Fruit fly (Drosophila melanogaster): ENCODE data around the gene CG13364.
"Not testable (repeated sequence)": the region's sequence is repeated elsewhere in the genome, so short reads cannot be mapped to it uniquely, and the experiment has no call there.

Gene CG13364

dm6 chrX:625157-625627 lies at the start of gene CG13364, which contains the start of gene Hinfp:
CG13364 (minus strand) TSS chrX:625203.
Hinfp (plus strand) TSS chrX:625542.
- no peak for TF ChIP-seq Sin3A (optimal IDR thresholded peaks at IDR 0.05)

DNA sequence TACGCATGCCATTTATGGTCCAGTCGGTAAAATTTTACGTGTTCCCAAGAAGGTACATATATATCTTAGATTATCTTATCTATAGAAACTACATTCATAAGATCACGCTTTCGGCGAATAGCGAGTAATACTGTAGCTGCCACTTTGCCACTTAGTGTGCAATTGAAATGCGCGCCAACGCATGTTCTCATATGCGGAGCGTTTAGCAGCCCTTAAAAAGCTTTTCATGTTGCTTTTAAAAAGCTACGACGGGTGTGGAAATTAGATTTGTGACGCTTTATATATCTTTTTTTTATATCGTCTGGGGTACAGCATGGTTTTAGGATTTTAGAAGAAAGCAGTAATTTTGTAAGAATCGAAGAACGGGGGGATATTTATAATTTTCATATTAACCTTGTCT lies 33.0 kb upstream of the CG13364 start:
- no peak for TF ChIP-seq ttk (optimal IDR thresholded peaks at IDR 0.05)
- no peak for TF ChIP-seq h (optimal IDR thresholded peaks at IDR 0.05)
- TF ChIP-seq psq (optimal IDR thresholded peaks at IDR 0.05), result no peak
- no peak for TF ChIP-seq insv (optimal IDR thresholded peaks at IDR 0.05)
- TF ChIP-seq Sin3A (optimal IDR thresholded peaks at IDR 0.05), result no peak
- TF ChIP-seq Myc (optimal IDR thresholded peaks at IDR 0.05), result no peak

- TF ChIP-seq psq (optimal IDR thresholded peaks at IDR 0.05), result no peak
- TF ChIP-seq ttk (optimal IDR thresholded peaks at IDR 0.05), result no peak
- TF ChIP-seq insv (optimal IDR thresholded peaks at IDR 0.05), result no peak
- TF ChIP-seq Myc (optimal IDR thresholded peaks at IDR 0.05), result no peak
- no peak for TF ChIP-seq Sin3A (optimal IDR thresholded peaks at IDR 0.05)
- TF ChIP-seq h (optimal IDR thresholded peaks at IDR 0.05), result no peak
Observed at dm6 chrX:656380-656925, 31.4 kb upstream of the CG13364 start.

DNA sequence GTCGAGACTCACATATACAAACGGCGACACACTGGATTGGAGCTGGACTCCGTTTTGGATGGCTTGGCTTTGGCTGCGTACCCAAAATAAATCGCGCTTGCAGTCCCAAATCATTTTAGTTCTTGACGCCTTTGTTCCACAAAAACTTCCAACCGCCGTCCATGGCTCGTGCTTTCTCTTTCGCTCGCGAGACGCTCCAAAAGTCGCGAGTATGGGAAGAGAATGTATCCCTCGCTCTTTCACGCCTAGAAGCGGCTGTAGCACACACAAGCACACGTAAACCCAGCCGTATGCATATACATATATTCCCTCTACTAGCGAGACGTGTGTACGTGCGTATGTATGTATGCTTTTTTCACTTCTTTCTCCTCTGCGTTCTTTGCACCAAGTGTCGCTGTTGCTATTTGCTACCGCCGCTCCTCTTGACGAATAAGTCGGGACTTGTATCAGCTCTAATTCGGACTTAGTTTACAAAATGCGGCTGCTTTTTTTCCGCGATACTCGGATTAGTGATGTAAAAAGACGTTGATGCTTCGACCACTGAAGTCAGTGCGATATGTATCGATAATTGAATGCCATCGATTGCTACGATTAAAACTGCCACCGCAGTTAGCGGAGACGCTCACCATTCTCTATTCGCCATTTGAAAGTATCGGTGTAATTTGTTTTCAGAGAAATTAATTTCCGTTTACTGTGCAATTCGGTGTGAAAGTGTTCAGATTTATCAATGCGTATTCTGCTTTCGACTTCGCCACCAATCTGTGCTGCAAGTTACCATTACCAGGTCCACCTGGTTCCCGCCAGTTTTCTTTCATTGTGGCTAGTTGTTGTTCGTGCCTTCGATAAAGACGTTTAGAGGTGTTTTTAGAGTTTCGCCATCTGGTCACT lies 30.7 kb upstream of the CG13364 start, which contains the start of the genes Hmt4-20 and SkpA:
Gene Hmt4-20 (minus strand): TSS at position 542 of the 888 bp plus-strand sequence.
Gene SkpA (plus strand): TSS at position 623 of the 888 bp plus-strand sequence.
- TF ChIP-seq Myc (optimal IDR thresholded peaks at IDR 0.05) (no peak), psq (optimal IDR thresholded peaks at IDR 0.05) (no peak), Sin3A (optimal IDR thresholded peaks at IDR 0.05) (no peak), insv (optimal IDR thresholded peaks at IDR 0.05) (no peak), ttk (optimal IDR thresholded peaks at IDR 0.05) (no peak), h (optimal IDR thresholded peaks at IDR 0.05) (no peak)

- TF ChIP-seq psq (optimal IDR thresholded peaks at IDR 0.05) (no peak), Sin3A (optimal IDR thresholded peaks at IDR 0.05) (no peak), Myc (optimal IDR thresholded peaks at IDR 0.05) (no peak), insv (optimal IDR thresholded peaks at IDR 0.05) (no peak), ttk (optimal IDR thresholded peaks at IDR 0.05) (no peak), h (optimal IDR thresholded peaks at IDR 0.05) (no peak)
Observed at dm6 chrX:654949-655348, 29.9 kb upstream of the CG13364 start.

dm6 chrX:654221-654620 lies 29.2 kb upstream of the CG13364 start:
- no peak for TF ChIP-seq h (optimal IDR thresholded peaks at IDR 0.05)
- TF ChIP-seq psq (optimal IDR thresholded peaks at IDR 0.05), result no peak
- TF ChIP-seq insv (optimal IDR thresholded peaks at IDR 0.05), result no peak
- no peak for TF ChIP-seq Sin3A (optimal IDR thresholded peaks at IDR 0.05)
- no peak for TF ChIP-seq ttk (optimal IDR thresholded peaks at IDR 0.05)
- no peak for TF ChIP-seq Myc (optimal IDR thresholded peaks at IDR 0.05)

DNA sequence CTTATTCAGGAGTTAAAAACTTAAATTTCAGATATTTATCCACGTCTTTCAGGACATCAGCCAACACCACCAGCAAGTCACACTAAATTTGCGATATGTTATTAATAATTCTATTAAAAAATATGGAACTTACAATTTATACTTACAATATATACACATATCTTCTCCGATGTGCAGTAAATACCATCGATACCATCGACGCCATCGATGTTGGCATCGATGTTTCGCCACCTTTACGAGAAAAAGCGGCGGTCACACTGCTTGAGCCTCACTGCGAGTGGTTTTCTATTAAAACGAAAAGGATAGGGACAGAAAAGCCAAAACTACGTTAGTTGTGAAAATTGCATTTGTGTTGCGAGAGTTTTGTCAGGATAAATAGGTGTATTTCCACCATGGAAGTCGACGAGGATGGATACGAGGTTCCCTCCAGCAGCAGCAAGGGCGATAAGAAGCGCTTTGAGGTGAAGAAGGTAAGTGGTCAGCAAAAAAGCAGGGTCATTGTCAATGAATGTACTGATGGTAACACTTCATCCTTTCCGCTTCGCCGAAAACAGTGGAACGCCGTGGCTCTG lies 22.1 kb upstream of the CG13364 start, which contains the start of gene Roc1a:
Gene Roc1a (plus strand): TSS at position 249 of the 572 bp plus-strand sequence.
- TF ChIP-seq psq (optimal IDR thresholded peaks at IDR 0.05) (no peak), Myc (optimal IDR thresholded peaks at IDR 0.05) (no peak), Sin3A (optimal IDR thresholded peaks at IDR 0.05) (no peak), h (optimal IDR thresholded peaks at IDR 0.05) (no peak), insv (optimal IDR thresholded peaks at IDR 0.05) (no peak), ttk (optimal IDR thresholded peaks at IDR 0.05) (no peak)

dm6 chrX:646395-647009 lies 21.5 kb upstream of the CG13364 start:
- TF ChIP-seq ttk (optimal IDR thresholded peaks at IDR 0.05), result no peak
- TF ChIP-seq h (optimal IDR thresholded peaks at IDR 0.05), result no peak
- TF ChIP-seq psq (optimal IDR thresholded peaks at IDR 0.05), result no peak
- TF ChIP-seq insv (optimal IDR thresholded peaks at IDR 0.05), result no peak
- TF ChIP-seq Sin3A (optimal IDR thresholded peaks at IDR 0.05), result no peak
- TF ChIP-seq Myc (optimal IDR thresholded peaks at IDR 0.05), result no peak

- TF ChIP-seq psq, insv, Myc (optimal IDR thresholded peaks at IDR 0.05): not testable (repeated sequence)
Observed at dm6 chrX:644461-644860, 19.5 kb upstream of the CG13364 start, which contains the start of gene CG13367. CG13367 (plus strand) TSS chrX:644761.

dm6 chrX:636606-637530 lies 11.9 kb upstream of the CG13364 start:
- no peak for TF ChIP-seq insv (optimal IDR thresholded peaks at IDR 0.05)
- no peak for TF ChIP-seq psq (optimal IDR thresholded peaks at IDR 0.05)
- no peak for TF ChIP-seq Myc (optimal IDR thresholded peaks at IDR 0.05)
- no peak for TF ChIP-seq Sin3A (optimal IDR thresholded peaks at IDR 0.05)
- TF ChIP-seq h (optimal IDR thresholded peaks at IDR 0.05), result no peak
- no peak for TF ChIP-seq ttk (optimal IDR thresholded peaks at IDR 0.05)
